Worm (Caenorhabditis elegans): Measurements from ENCODE around the gene wht-4.

DNA sequence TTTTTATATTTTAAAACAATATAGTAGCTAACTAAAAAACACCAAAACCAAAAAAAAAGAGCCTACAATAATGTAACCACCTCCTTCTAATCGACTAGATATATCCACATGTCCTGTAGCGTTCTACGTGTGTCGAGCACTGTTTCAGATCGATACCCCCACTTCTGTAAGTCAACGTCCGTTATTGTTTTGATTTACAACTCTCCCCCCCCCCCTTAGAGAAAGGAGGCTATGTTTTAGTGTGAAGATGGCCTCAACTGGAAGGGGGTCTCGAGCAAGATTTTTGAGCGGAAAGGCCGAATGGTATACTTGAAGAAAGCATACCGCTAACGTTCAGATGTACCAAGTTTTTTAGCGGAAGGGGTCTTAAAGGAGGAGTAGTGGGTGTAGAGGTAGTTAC, 1.0 kb upstream of the wht-4 start, which contains the start of gene F02E11.4:
- TF ChIP-seq snpc-4 (GFP tag; optimal IDR thresholded peaks at IDR 0.05) (no peak), snpc-4 (tag; optimal IDR thresholded peaks at IDR 0.05) (no peak), gei-17 (GFP tag; optimal IDR thresholded peaks at IDR 0.05) (no peak), cebp-1 (GFP tag; IDR thresholded peaks at IDR 0.05) (no peak), cebp-1 (tag; optimal IDR thresholded peaks at IDR 0.05) (no peak), madf-6 (GFP tag; IDR thresholded peaks at IDR 0.05) (no peak), ceh-79 (tag; optimal IDR thresholded peaks at IDR 0.05) (no peak), aptf-2 (GFP tag; conservative IDR thresholded peaks at IDR 0.05) (no peak), ama-1 (optimal IDR thresholded peaks at IDR 0.05) (no peak), ama-1 (GFP tag; optimal IDR thresholded peaks at IDR 0.05) (no peak)

All from whole organism, young adult.